Worm (Caenorhabditis elegans) whole organism, mixed stage, embryonic: ENCODE data around the gene lin-15B.

Experiments used
- blmp-1 ChIP-seq: fragments of 150-350 bp; optimal IDR thresholded peaks from 2 replicates; lab custom pipeline; 2014; ENCODE audit warnings: missing biosample characterization, missing genetic modification characterization
- ham-2 ChIP-seq: fragments of 200-800 bp; sonication (Bioruptor generic); optimal IDR thresholded peaks from 2 replicates; lab custom pipeline; 2018; ENCODE audit warnings: mild to moderate bottlenecking, missing genetic modification characterization, missing compliant biosample characterization
- mab-5 ChIP-seq: fragments of 150-350 bp; optimal IDR thresholded peaks from 2 replicates; lab custom pipeline; 2014; ENCODE audit warnings: missing biosample characterization, missing genetic modification characterization
- unc-39 ChIP-seq: fragments of 150-350 bp; optimal IDR thresholded peaks from 2 replicates; lab custom pipeline; 2014; ENCODE audit warnings: missing biosample characterization, missing genetic modification characterization
- unc-62 ChIP-seq: fragments of 150-350 bp; optimal IDR thresholded peaks from 2 replicates; lab custom pipeline; 2014; ENCODE audit warnings: missing biosample characterization, missing genetic modification reagents, missing genetic modification characterization

DNA sequence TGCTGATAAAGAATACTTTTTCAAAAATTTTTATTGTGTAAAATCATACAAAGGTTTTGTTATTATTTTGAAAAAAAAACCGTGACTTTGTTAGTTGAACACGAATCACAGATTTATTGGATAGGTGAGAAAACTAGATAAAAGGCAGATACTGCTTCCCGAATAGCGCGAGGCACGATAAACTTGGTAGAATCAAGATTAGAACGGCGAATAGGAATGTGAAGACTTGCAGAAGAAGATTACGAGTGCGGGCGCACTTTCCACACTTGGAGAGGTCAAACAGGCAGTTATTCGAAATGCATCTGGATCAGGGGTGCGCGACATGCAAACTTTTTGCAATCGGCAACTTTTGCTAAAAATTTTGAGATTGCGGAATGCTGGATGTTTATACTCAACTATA lies 12.7 kb upstream of the lin-15B start:
- no peak for TF ChIP-seq blmp-1 (tag; lab: Kevin White, UChicago)
- TF ChIP-seq mab-5 (tag; lab: Kevin White, UChicago): no peak
- TF ChIP-seq ham-2 (GFP tag; lab: Kevin White, UChicago): peak; percentile 42
- TF ChIP-seq unc-39 (tag; lab: Kevin White, UChicago): no peak
- TF ChIP-seq unc-62 (GFP tag; lab: Kevin White, UChicago): no peak
